Worm (Caenorhabditis elegans) whole organism, L2 larva: ENCODE data around the gene srt-69.

Experiments used
- C34F6.9 ChIP-seq: fragments of 150-350 bp; optimal IDR thresholded peaks from 2 replicates; lab custom pipeline; 2014; ENCODE audit warnings: missing biosample characterization, missing genetic modification characterization
- F13H6.1 ChIP-seq: sonication (generic microtip); optimal IDR thresholded peaks from 2 replicates; lab custom pipeline; 2016; ENCODE audit warnings: missing genetic modification characterization, missing compliant biosample characterization
- ZK546.5 ChIP-seq: sonication (generic microtip); optimal IDR thresholded peaks from 2 replicates; lab custom pipeline; 2017; ENCODE audit warnings: missing biosample characterization, missing genetic modification characterization
- alr-1 ChIP-seq: fragments of 150-350 bp; optimal IDR thresholded peaks from 2 replicates; lab custom pipeline; 2014; ENCODE audit warnings: missing biosample characterization, missing genetic modification characterization
- aly-2 ChIP-seq: fragments of 150-350 bp; optimal IDR thresholded peaks from 2 replicates; lab custom pipeline; 2014; ENCODE audit warnings: missing biosample characterization, missing genetic modification characterization
- ama-1 ChIP-seq: fragments of 150-350 bp; optimal IDR thresholded peaks from 2 replicates; lab custom pipeline; 2018; ENCODE audit warnings: inconsistent platforms
- blmp-1 ChIP-seq: sonication (generic microtip); optimal IDR thresholded peaks from 2 replicates; lab custom pipeline; 2017; ENCODE audit warnings: missing genetic modification characterization, mild to moderate bottlenecking, missing compliant biosample characterization, antibody characterized with exemption, moderate library complexity; ENCODE audit not compliant: insufficient read depth
- ceh-16 ChIP-seq: fragments of 150-350 bp; optimal IDR thresholded peaks from 2 replicates; lab custom pipeline; 2014; ENCODE audit warnings: missing biosample characterization, missing genetic modification characterization
- crh-2 ChIP-seq: sonication (generic microtip); optimal IDR thresholded peaks from 2 replicates; lab custom pipeline; 2017; ENCODE audit warnings: missing biosample characterization, missing genetic modification characterization
- dmd-4 ChIP-seq: sonication (generic microtip); optimal IDR thresholded peaks from 2 replicates; lab custom pipeline; 2017; ENCODE audit warnings: missing biosample characterization, missing genetic modification characterization
- egl-27 ChIP-seq: sonication (generic microtip); optimal IDR thresholded peaks from 3 replicates; lab custom pipeline; 2017; ENCODE audit warnings: missing biosample characterization, missing genetic modification reagents, missing genetic modification characterization
- elt-1 ChIP-seq: fragments of 150-350 bp; optimal IDR thresholded peaks from 2 replicates; lab custom pipeline; 2014; ENCODE audit warnings: missing biosample characterization, missing genetic modification characterization
- elt-3 ChIP-seq: sonication (generic microtip); optimal IDR thresholded peaks from 2 replicates; lab custom pipeline; 2017; ENCODE audit warnings: missing biosample characterization, missing genetic modification characterization
- fos-1 ChIP-seq: fragments of 150-350 bp; optimal IDR thresholded peaks from 2 replicates; lab custom pipeline; 2014; ENCODE audit warnings: missing biosample characterization, missing genetic modification characterization
- gmeb-1 ChIP-seq: fragments of 150-350 bp; optimal IDR thresholded peaks from 2 replicates; lab custom pipeline; 2014; ENCODE audit warnings: missing biosample characterization, missing genetic modification characterization
- lin-11 ChIP-seq: fragments of 150-350 bp; sonication (generic microtip); optimal IDR thresholded peaks from 2 replicates; lab custom pipeline; 2014; ENCODE audit warnings: missing biosample characterization, missing genetic modification characterization, inconsistent platforms, mixed read lengths
- lin-13 ChIP-seq: fragments of 150-350 bp; optimal IDR thresholded peaks from 2 replicates; lab custom pipeline; 2014; ENCODE audit warnings: missing biosample characterization, missing genetic modification reagents, missing genetic modification characterization
- lin-39 ChIP-seq: fragments of 150-350 bp; optimal IDR thresholded peaks from 2 replicates; lab custom pipeline; 2014; ENCODE audit warnings: missing biosample characterization, missing genetic modification reagents, missing genetic modification characterization
- lsy-2 ChIP-seq, 2 experiments: fragments of 150-350 bp in 1 of 2; sonication (generic microtip) in 1 of 2; optimal IDR thresholded peaks; 2 replicates each; lab custom pipeline; 2014 to 2017; ENCODE audit warnings: missing biosample characterization in 2 of 2, missing genetic modification characterization in 2 of 2
- mab-5 ChIP-seq: fragments of 150-350 bp; optimal IDR thresholded peaks from 2 replicates; lab custom pipeline; 2014; ENCODE audit warnings: missing biosample characterization, missing genetic modification characterization
- mbf-1 ChIP-seq: sonication (generic microtip); optimal IDR thresholded peaks from 2 replicates; lab custom pipeline; 2017; ENCODE audit warnings: missing biosample characterization, missing genetic modification characterization
- mdl-1 ChIP-seq, 2 experiments: fragments of 150-350 bp in 1 of 2; sonication (generic microtip) in 1 of 2; optimal IDR thresholded peaks; 2 replicates each; lab custom pipeline; 2017; ENCODE audit warnings: missing biosample characterization in 2 of 2, missing genetic modification characterization in 2 of 2
- nhr-10 ChIP-seq: sonication (generic microtip); optimal IDR thresholded peaks from 2 replicates; lab custom pipeline; 2017; ENCODE audit warnings: missing biosample characterization, missing genetic modification characterization
- nhr-129 ChIP-seq: fragments of 150-350 bp; optimal IDR thresholded peaks from 2 replicates; lab custom pipeline; 2014; ENCODE audit warnings: missing biosample characterization, missing genetic modification characterization
- nhr-23 ChIP-seq: fragments of 150-350 bp; optimal IDR thresholded peaks from 2 replicates; lab custom pipeline; 2014; ENCODE audit warnings: missing biosample characterization, missing genetic modification reagents, missing genetic modification characterization
- nhr-237 ChIP-seq: fragments of 150-350 bp; optimal IDR thresholded peaks from 2 replicates; lab custom pipeline; 2014; ENCODE audit warnings: missing biosample characterization, missing genetic modification characterization
- nhr-25 ChIP-seq: fragments of 150-350 bp; sonication (generic microtip); optimal IDR thresholded peaks from 3 replicates; lab custom pipeline; 2014; ENCODE audit warnings: missing biosample characterization, missing genetic modification characterization
- peb-1 ChIP-seq: fragments of 150-350 bp; optimal IDR thresholded peaks from 2 replicates; lab custom pipeline; 2014; ENCODE audit warnings: missing biosample characterization, missing genetic modification characterization
- sem-4 ChIP-seq: fragments of 150-350 bp; optimal IDR thresholded peaks from 2 replicates; lab custom pipeline; 2014; ENCODE audit warnings: missing biosample characterization, missing genetic modification reagents, missing genetic modification characterization
- skn-1 ChIP-seq: sonication (generic microtip); optimal IDR thresholded peaks from 2 replicates; lab custom pipeline; 2017; ENCODE audit warnings: missing biosample characterization, missing genetic modification characterization
- sma-3 ChIP-seq: sonication (generic microtip); optimal IDR thresholded peaks from 2 replicates; lab custom pipeline; 2016; ENCODE audit warnings: missing genetic modification reagents, missing genetic modification characterization, missing compliant biosample characterization
- sma-9 ChIP-seq, 2 experiments: fragments of 150-350 bp in 1 of 2; sonication (generic microtip) in 1 of 2; optimal IDR thresholded peaks; 2 replicates each; lab custom pipeline; 2014 to 2016; ENCODE audit warnings: missing genetic modification characterization in 2 of 2, mild to moderate bottlenecking in 1 of 2, missing biosample characterization in 1 of 2, missing compliant biosample characterization in 1 of 2, missing genetic modification reagents in 1 of 2, moderate library complexity in 1 of 2
- snpc-4 ChIP-seq: fragments of 150-350 bp; optimal IDR thresholded peaks from 2 replicates; lab custom pipeline; 2014; ENCODE audit warnings: missing biosample characterization, missing genetic modification characterization
- unc-55 ChIP-seq: fragments of 150-350 bp; sonication (generic microtip); optimal IDR thresholded peaks from 3 replicates; lab custom pipeline; 2014; ENCODE audit warnings: missing biosample characterization, missing genetic modification reagents, missing genetic modification characterization
- zag-1 ChIP-seq: fragments of 150-350 bp; optimal IDR thresholded peaks from 2 replicates; lab custom pipeline; 2014; ENCODE audit warnings: missing biosample characterization, missing genetic modification characterization
- ztf-1 ChIP-seq: fragments of 200-800 bp; sonication (Bioruptor generic); conservative IDR thresholded peaks from 2 replicates; pipeline ENCODE4 v1.3.6; 2022; ENCODE audit warnings: missing genetic modification characterization, missing compliant biosample characterization
- ztf-4 ChIP-seq: fragments of 150-350 bp; optimal IDR thresholded peaks from 2 replicates; lab custom pipeline; 2014; ENCODE audit warnings: missing biosample characterization, missing genetic modification characterization

Gene srt-69

DNA sequence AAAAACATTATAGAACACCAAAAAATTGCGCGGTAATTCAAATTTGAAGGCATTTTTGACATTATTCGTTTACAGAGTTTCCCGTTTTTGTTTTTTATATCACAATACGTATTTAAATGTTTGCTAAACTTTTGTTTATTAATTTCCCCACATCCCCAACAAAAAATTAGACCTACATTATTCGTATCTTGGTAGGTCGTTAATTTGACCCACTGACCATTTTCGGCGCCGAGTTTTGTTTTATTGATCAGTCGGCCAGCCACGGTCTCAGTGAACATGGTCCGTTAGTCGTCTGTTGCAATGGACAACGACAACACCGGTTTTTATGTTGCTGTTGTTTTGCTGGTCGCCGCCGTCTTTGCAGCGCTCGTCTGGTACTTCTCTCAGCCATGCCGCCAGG, 25.6 kb downstream of the srt-69 start, which contains the start of gene B0238.15:
TSS of gene B0238.15 (plus strand) at position 301 of the 400 bp plus-strand sequence.
- TF ChIP-seq blmp-1 (tag; lab: Kevin White, UChicago): no peak
- TF ChIP-seq dmd-4 (tag; lab: Kevin White, UChicago): no peak
- TF ChIP-seq C34F6.9: no peak
- TF ChIP-seq snpc-4: no peak

DNA sequence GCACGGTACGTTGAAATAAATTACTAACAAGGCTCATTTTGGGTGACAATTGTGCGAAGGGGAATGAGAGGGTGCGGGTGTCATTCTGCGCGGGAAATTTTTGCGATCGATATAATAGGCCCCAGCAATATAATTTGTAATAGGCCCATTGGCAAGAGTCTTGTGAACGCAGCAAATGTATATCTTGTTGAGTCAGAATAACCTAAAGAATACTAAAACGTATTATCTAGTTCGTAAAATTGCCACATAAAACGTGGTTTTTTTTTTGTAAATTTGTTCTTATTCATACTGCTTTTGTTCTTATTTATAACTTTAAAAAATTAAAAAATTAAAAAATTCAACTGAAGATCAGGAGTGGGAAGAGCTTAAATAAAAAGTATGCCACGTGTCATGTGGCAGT, 26.1 kb downstream of the srt-69 start, which contains the start of gene C52A10.3:
TSS of gene C52A10.3 (minus strand) at position 101 of the 400 bp plus-strand sequence.
- TF ChIP-seq zag-1 (tag; lab: Kevin White, UChicago) (no peak), mbf-1 (tag; lab: Kevin White, UChicago) (no peak), lin-13 (GFP tag; lab: Kevin White, UChicago) (no peak), ztf-1 (GFP tag; lab: Robert Waterston, UW) (no peak), elt-1 (tag; lab: Kevin White, UChicago) (no peak), lin-39 (tag; lab: Kevin White, UChicago) (no peak), nhr-237 (no peak), unc-55 (GFP tag; lab: Kevin White, UChicago) (no peak), gmeb-1 (tag; lab: Kevin White, UChicago) (no peak), aly-2 (tag; lab: Kevin White, UChicago) (no peak), nhr-25 (tag; lab: Kevin White, UChicago) (no peak), nhr-10 (tag; lab: Kevin White, UChicago) (no peak), ztf-4 (tag; lab: Kevin White, UChicago) (no peak), dmd-4 (tag; lab: Kevin White, UChicago) (no peak), peb-1 (tag; lab: Kevin White, UChicago) (no peak), ama-1 (lab: Kevin White, UChicago) (no peak), egl-27 (tag; lab: Kevin White, UChicago) (no peak), nhr-129 (tag; lab: Kevin White, UChicago) (no peak), sem-4 (tag; lab: Kevin White, UChicago) (no peak)

ce11 chrV:5237116-5237515, 28.4 kb downstream of the srt-69 start, which contains the start of gene cest-35.2:
Gene cest-35.2, minus strand, starts transcription at chrV:5237216.
- TF ChIP-seq zag-1 (tag; lab: Kevin White, UChicago): no peak
- TF ChIP-seq ztf-1 (GFP tag; lab: Robert Waterston, UW): no peak
- TF ChIP-seq nhr-25 (tag; lab: Kevin White, UChicago): no peak
- TF ChIP-seq skn-1 (tag; lab: Kevin White, UChicago): no peak
- TF ChIP-seq mdl-1 (tag; optimal IDR thresholded peaks at IDR 0.05; lab: Kevin White, UChicago): no peak
- TF ChIP-seq alr-1 (tag; lab: Kevin White, UChicago): no peak
- no peak for TF ChIP-seq mab-5 (tag; lab: Kevin White, UChicago)
- TF ChIP-seq ceh-16 (tag; lab: Kevin White, UChicago): no peak
- no peak for TF ChIP-seq blmp-1 (tag; lab: Kevin White, UChicago)
- TF ChIP-seq elt-1 (tag; lab: Kevin White, UChicago): no peak
- TF ChIP-seq lsy-2 (tag; optimal IDR thresholded peaks at IDR 0.05; lab: Kevin White, UChicago): no peak
- no peak for TF ChIP-seq ZK546.5 (tag; lab: Kevin White, UChicago)
- TF ChIP-seq lin-11 (tag; lab: Kevin White, UChicago): no peak
- no peak for TF ChIP-seq fos-1 (tag; lab: Kevin White, UChicago)

DNA sequence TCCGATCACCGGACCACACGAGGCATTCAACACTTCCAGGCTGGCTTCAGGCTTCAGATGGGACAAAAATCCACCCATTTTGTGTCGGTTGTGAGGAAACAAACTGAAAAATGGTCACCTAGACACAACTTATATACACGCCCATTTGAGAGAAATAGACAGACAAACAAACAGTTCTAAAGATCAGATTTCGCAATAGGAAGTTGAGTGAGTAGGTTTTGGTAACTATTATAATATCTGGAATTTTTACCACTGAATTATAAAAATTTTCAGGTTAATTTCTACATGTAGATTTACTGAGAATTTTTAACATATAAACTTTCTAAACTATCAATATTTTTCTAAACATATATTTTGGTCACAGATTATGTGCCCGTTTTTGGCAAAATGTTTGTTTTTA, 31.7 kb downstream of the srt-69 start, which contains the start of gene cest-32:
TSS of gene cest-32 (minus strand) at position 115 of the 400 bp plus-strand sequence.
- no peak for TF ChIP-seq crh-2 (tag; lab: Kevin White, UChicago)
- TF ChIP-seq skn-1 (tag; lab: Kevin White, UChicago): no peak
- TF ChIP-seq nhr-23: no peak
- TF ChIP-seq elt-3 (tag; lab: Kevin White, UChicago): no peak
- no peak for TF ChIP-seq ztf-4 (tag; lab: Kevin White, UChicago)

- TF ChIP-seq ceh-16 (tag; lab: Kevin White, UChicago) (no peak), nhr-237 (no peak), sma-9 (GFP tag; optimal IDR thresholded peaks at IDR 0.05; lab: Kevin White, UChicago) (peak; percentile 74), sma-9 (tag; optimal IDR thresholded peaks at IDR 0.05; lab: Kevin White, UChicago) (no peak), unc-55 (GFP tag; lab: Kevin White, UChicago) (no peak), sma-3 (GFP tag; lab: Kevin White, UChicago) (peak; percentile 41), F13H6.1 (peak; percentile 16), nhr-129 (tag; lab: Kevin White, UChicago) (peak; percentile 32)
Measured at ce11 chrV:5228513-5228912, 37.0 kb downstream of the srt-69 start.
